Fruit fly (Drosophila melanogaster): ENCODE results near the gene Jon74E.
A peak's percentile ranks its signal among the peaks of the same experiment; 100 is the strongest.

Jon74E gene

DNA sequence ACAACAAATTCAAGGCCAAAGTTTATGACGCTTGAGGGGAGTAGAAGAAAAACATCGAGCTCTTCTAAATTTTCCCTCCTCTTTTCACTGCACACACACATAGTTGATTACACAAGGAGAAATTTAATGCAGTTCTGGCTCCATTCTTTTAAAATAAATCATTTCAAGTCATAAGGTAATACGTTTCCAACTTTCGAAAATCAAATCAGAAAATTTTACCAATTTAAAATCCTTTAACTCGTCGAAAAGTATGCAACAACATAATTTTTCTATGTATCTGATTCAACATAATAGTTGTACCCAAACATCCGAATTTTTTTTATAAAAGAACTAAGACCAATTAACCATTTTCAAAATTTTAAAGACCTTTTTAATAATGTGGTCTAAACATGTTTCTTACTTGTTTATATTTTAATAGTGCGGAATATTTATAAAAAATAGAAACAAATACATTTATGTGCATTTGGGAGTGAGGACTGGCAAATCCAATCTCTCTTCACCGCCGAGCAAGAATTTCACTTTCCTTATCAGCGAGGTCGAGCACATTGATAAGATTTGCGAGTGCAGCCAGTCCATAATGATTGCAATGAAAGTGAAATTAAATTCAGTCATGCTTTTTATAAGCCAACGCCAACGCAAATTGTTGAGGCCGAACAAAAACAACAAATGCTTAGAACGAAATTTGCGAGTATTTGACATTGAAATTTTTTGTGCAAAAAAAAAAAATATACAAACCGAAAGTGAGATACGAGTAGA is 42.7 kb downstream of the Jon74E start (continued):
- TF ChIP-seq crp (GFP tag; optimal IDR thresholded peaks at IDR 0.05): no peak
- no peak for TF ChIP-seq CG18011 (GFP tag; optimal IDR thresholded peaks at IDR 0.05)
- TF ChIP-seq CG9932 (GFP tag; IDR thresholded peaks at IDR 0.05): 0 out of 2 replicates have a peak, but pooled peaks have one; percentile 5
- peak in 1 of 2 experiments; percentile 15 for TF ChIP-seq insv (GFP tag; optimal IDR thresholded peaks at IDR 0.05)
- TF ChIP-seq ase (GFP tag; IDR thresholded peaks at IDR 0.05): no peak
- peak; percentile 17 for TF ChIP-seq CG2712 (tag; optimal IDR thresholded peaks at IDR 0.05)
- TF ChIP-seq CG11504 (tag; optimal IDR thresholded peaks at IDR 0.05): no peak
- TF ChIP-seq CG34224 (GFP tag; IDR thresholded peaks at IDR 0.05; ENCODE audit: partially characterized antibody): no peak
- no peak for TF ChIP-seq pfk (GFP tag; optimal IDR thresholded peaks at IDR 0.05)
- TF ChIP-seq zfh2 (GFP tag; optimal IDR thresholded peaks at IDR 0.05): no peak
- TF ChIP-seq HmgZ (tag; optimal IDR thresholded peaks at IDR 0.05): no peak
- no peak for TF ChIP-seq CG15073 (GFP tag; optimal IDR thresholded peaks at IDR 0.05)
- no peak for TF ChIP-seq CG2202 (tag; optimal IDR thresholded peaks at IDR 0.05)
- TF ChIP-seq CG7963 (GFP tag; IDR thresholded peaks at IDR 0.05; ENCODE audit: partially characterized antibody): no peak
- peak; percentile 16 for TF ChIP-seq CG18262 (tag; optimal IDR thresholded peaks at IDR 0.05)
- no peak for TF ChIP-seq CG12769 (tag; optimal IDR thresholded peaks at IDR 0.05)
- TF ChIP-seq NfI (GFP tag; optimal IDR thresholded peaks at IDR 0.05): no peak
- TF ChIP-seq Drgx (GFP tag; IDR thresholded peaks at IDR 0.05): 0 out of 2 replicates have a peak, but pooled peaks have one; percentile 14
- no peak for TF ChIP-seq ttk (GFP tag; IDR thresholded peaks at IDR 0.05)
- peak; percentile 10 for TF ChIP-seq CG17359 (tag; optimal IDR thresholded peaks at IDR 0.05)
- no peak for TF ChIP-seq bowl (GFP tag; IDR thresholded peaks at IDR 0.05)
- no peak for TF ChIP-seq Pdp1 (GFP tag; optimal IDR thresholded peaks at IDR 0.05)
- no peak for TF ChIP-seq seq (GFP tag; IDR thresholded peaks at IDR 0.05)
- TF ChIP-seq Hsf (GFP tag; optimal IDR thresholded peaks at IDR 0.05): peak; percentile 11
- peak in 1 of 2 experiments; percentile 33 for TF ChIP-seq bsh (GFP tag; optimal IDR thresholded peaks at IDR 0.05)
- no peak for TF ChIP-seq Gsc (GFP tag; IDR thresholded peaks at IDR 0.05)
- no peak for TF ChIP-seq Bgb (GFP tag; IDR thresholded peaks at IDR 0.05; ENCODE audit: partially characterized antibody)
- 0 out of 4 replicates have a peak, but pooled peaks have one; percentile 21 for TF ChIP-seq chinmo (GFP tag; IDR thresholded peaks at IDR 0.05; ENCODE audit: partially characterized antibody)
- TF ChIP-seq Bdp1 (GFP tag; optimal IDR thresholded peaks at IDR 0.05): no peak
- no peak for TF ChIP-seq maf-S (GFP tag; optimal IDR thresholded peaks at IDR 0.05)
- TF ChIP-seq Atf-2 (GFP tag; optimal IDR thresholded peaks at IDR 0.05): no peak
- no peak for TF ChIP-seq CG6175 (GFP tag; IDR thresholded peaks at IDR 0.05)
- TF ChIP-seq CG12071 (GFP tag; optimal IDR thresholded peaks at IDR 0.05): no peak
- TF ChIP-seq Blimp-1 (GFP tag; optimal IDR thresholded peaks at IDR 0.05): peak; percentile 12
- TF ChIP-seq sens-2 (GFP tag; IDR thresholded peaks at IDR 0.05): no peak
- TF ChIP-seq Xrp1 (GFP tag; IDR thresholded peaks at IDR 0.05): peak; percentile 17; the same call in 1 of the 2 replicates
- no peak for TF ChIP-seq CG32532 (GFP tag; IDR thresholded peaks at IDR 0.05)
- no peak for TF ChIP-seq Eip74EF (GFP tag; optimal IDR thresholded peaks at IDR 0.05)
- no peak for TF ChIP-seq dmrt11E (tag; optimal IDR thresholded peaks at IDR 0.05)
- no peak for TF ChIP-seq CG7372 (GFP tag; IDR thresholded peaks at IDR 0.05)
- no peak for TF ChIP-seq vfl (GFP tag; optimal IDR thresholded peaks at IDR 0.05)
- no peak for TF ChIP-seq Chrac-16 (GFP tag; optimal IDR thresholded peaks at IDR 0.05)
- no peak for TF ChIP-seq lab (GFP tag; optimal IDR thresholded peaks at IDR 0.05)
- TF ChIP-seq tio (GFP tag; optimal IDR thresholded peaks at IDR 0.05): peak; percentile 23
- TF ChIP-seq hkb (optimal IDR thresholded peaks at IDR 0.05): no peak
- TF ChIP-seq hkb (GFP tag; IDR thresholded peaks at IDR 0.05): no peak
- TF ChIP-seq CG2120 (GFP tag; optimal IDR thresholded peaks at IDR 0.05): peak; percentile 34
- no peak for TF ChIP-seq CG6854 (GFP tag; optimal IDR thresholded peaks at IDR 0.05)
- no peak for TF ChIP-seq Lhr (GFP tag; optimal IDR thresholded peaks at IDR 0.05)
